Fruit fly (Drosophila melanogaster) whole organism, adult: ENCODE measurements around the gene hob.
A peak's percentile ranks its signal among the peaks of the same experiment; 100 is the strongest.

Source experiments
- CG11617 ChIP-seq: fragments of 200-800 bp; sonication (Bioruptor generic); optimal IDR thresholded peaks from 2 replicates; lab custom pipeline; 2017; ENCODE audit warnings: mild to moderate bottlenecking, missing biosample characterization, missing genetic modification reagents, missing genetic modification characterization
- CG12768 ChIP-seq: fragments of 200-800 bp; sonication (Bioruptor generic); optimal IDR thresholded peaks from 2 replicates; lab custom pipeline; 2017; ENCODE audit warnings: missing biosample characterization, missing genetic modification characterization, mild to moderate bottlenecking, moderate library complexity, missing genetic modification reagents
- CG14711 ChIP-seq: fragments of 200-800 bp; sonication (Bioruptor generic); optimal IDR thresholded peaks from 2 replicates; lab custom pipeline; 2018; ENCODE audit warnings: missing biosample characterization, mild to moderate bottlenecking, missing genetic modification characterization, moderate library complexity
- CG1620 ChIP-seq: fragments of 200-800 bp; sonication (Bioruptor generic); optimal IDR thresholded peaks from 2 replicates; lab custom pipeline; 2016; ENCODE audit warnings: missing biosample characterization, missing genetic modification characterization
- CG33017 ChIP-seq: fragments of 200-800 bp; sonication (Bioruptor generic); optimal IDR thresholded peaks from 2 replicates; lab custom pipeline; 2018; ENCODE audit warnings: missing biosample characterization, mild to moderate bottlenecking, missing genetic modification characterization, moderate library complexity
- CG5204 ChIP-seq: fragments of 200-800 bp; sonication (Bioruptor generic); optimal IDR thresholded peaks from 2 replicates; lab custom pipeline; 2016; ENCODE audit warnings: missing biosample characterization, missing genetic modification characterization
- CG7045 ChIP-seq: fragments of 200-800 bp; sonication (Bioruptor generic); optimal IDR thresholded peaks from 2 replicates; lab custom pipeline; 2017; ENCODE audit warnings: missing biosample characterization, mild to moderate bottlenecking, missing genetic modification characterization
- CG7101 ChIP-seq: fragments of 200-800 bp; sonication (Bioruptor generic); optimal IDR thresholded peaks from 2 replicates; lab custom pipeline; 2018; ENCODE audit warnings: missing biosample characterization, mild to moderate bottlenecking, missing genetic modification characterization, moderate library complexity
- Clk ChIP-seq: fragments of 200-800 bp; sonication (Bioruptor generic); optimal IDR thresholded peaks from 2 replicates; lab custom pipeline; 2017; ENCODE audit warnings: missing biosample characterization, missing genetic modification characterization
- Crg-1 ChIP-seq: fragments of 200-800 bp; sonication (Bioruptor generic); optimal IDR thresholded peaks from 2 replicates; lab custom pipeline; 2016; ENCODE audit warnings: missing biosample characterization, missing genetic modification characterization
- Hr96 ChIP-seq: fragments of 200-800 bp; sonication (Bioruptor generic); optimal IDR thresholded peaks from 2 replicates; lab custom pipeline; 2016; ENCODE audit warnings: missing biosample characterization, missing genetic modification characterization
- Mnt ChIP-seq: fragments of 200-800 bp; sonication (Bioruptor generic); optimal IDR thresholded peaks from 2 replicates; lab custom pipeline; 2016; ENCODE audit warnings: missing biosample characterization, mild to moderate bottlenecking, missing genetic modification characterization
- bab1 ChIP-seq: fragments of 200-800 bp; sonication (Bioruptor generic); optimal IDR thresholded peaks from 3 replicates; lab custom pipeline; 2019; ENCODE audit warnings: missing biosample characterization, mild to moderate bottlenecking, missing genetic modification characterization, moderate library complexity
- cic ChIP-seq: fragments of 200-800 bp; sonication (Bioruptor generic); optimal IDR thresholded peaks from 2 replicates; lab custom pipeline; 2017; ENCODE audit warnings: missing biosample characterization, mild to moderate bottlenecking, missing genetic modification characterization, moderate library complexity
- cnc ChIP-seq, 2 experiments: fragments of >200 bp; optimal IDR thresholded peaks; 2 replicates each; lab custom pipeline; 2017
- kay ChIP-seq: fragments of 200-800 bp; sonication (Bioruptor generic); peaks from one replicate; lab custom pipeline; 2016; ENCODE audit warnings: missing biosample characterization, missing genetic modification characterization, borderline replicate concordance
- ovo ChIP-seq: fragments of 200-800 bp; sonication (Bioruptor generic); optimal IDR thresholded peaks from 2 replicates; lab custom pipeline; 2016; ENCODE audit warnings: missing biosample characterization, missing genetic modification characterization
- pad ChIP-seq: fragments of 200-800 bp; sonication (Bioruptor generic); optimal IDR thresholded peaks from 3 replicates; lab custom pipeline; 2017; ENCODE audit warnings: missing biosample characterization, missing genetic modification characterization, mild to moderate bottlenecking, moderate library complexity, missing genetic modification reagents
- tj ChIP-seq: fragments of 200-800 bp; sonication (Bioruptor generic); optimal IDR thresholded peaks from 3 replicates; lab custom pipeline; 2017; ENCODE audit warnings: missing biosample characterization, mild to moderate bottlenecking, missing genetic modification characterization, moderate library complexity
- toe ChIP-seq: fragments of 200-800 bp; sonication (Bioruptor generic); optimal IDR thresholded peaks from 2 replicates; lab custom pipeline; 2016; ENCODE audit warnings: missing biosample characterization, missing genetic modification characterization

Gene hob

DNA sequence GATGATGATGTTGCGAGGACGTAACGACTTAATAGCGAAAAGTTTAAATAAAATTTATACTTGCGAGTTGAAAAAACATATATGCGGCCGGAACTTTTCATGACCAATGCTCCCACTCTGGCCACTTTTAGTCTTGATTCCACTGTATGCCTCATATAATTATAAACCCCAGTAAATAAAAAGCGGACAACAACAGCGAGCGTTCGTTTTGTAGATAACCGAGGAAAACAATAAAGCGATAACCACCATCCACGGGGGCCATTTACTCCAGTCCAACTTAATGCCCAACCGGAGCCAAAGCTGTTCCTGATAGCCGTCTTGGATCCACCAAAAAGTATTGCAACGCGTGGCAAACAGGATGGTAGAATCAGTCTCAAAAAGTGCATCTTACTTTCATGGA lies 17.6 kb upstream of the hob start:
- TF ChIP-seq kay (no peak), cic (peak; percentile 59)

DNA sequence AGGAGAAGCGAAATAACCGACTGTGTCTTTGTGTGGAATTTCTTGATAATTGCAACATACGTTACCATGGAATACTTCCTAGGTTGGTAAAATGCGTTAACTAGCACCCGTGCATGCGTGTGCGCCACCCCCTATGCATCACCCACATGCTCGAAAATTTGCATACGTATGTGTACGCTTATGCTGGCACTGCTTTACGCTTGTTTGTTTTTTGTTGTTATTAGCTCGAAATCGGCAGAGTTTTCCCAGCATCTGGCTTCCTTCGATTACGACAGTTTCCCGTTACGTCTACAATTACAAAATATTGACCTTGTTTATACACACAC lies 7.7 kb upstream of the hob start:
- TF ChIP-seq pad (GFP tag; lab: Kevin White, UChicago) (no peak), tj (GFP tag; lab: Kevin White, UChicago) (peak; percentile 32)

DNA sequence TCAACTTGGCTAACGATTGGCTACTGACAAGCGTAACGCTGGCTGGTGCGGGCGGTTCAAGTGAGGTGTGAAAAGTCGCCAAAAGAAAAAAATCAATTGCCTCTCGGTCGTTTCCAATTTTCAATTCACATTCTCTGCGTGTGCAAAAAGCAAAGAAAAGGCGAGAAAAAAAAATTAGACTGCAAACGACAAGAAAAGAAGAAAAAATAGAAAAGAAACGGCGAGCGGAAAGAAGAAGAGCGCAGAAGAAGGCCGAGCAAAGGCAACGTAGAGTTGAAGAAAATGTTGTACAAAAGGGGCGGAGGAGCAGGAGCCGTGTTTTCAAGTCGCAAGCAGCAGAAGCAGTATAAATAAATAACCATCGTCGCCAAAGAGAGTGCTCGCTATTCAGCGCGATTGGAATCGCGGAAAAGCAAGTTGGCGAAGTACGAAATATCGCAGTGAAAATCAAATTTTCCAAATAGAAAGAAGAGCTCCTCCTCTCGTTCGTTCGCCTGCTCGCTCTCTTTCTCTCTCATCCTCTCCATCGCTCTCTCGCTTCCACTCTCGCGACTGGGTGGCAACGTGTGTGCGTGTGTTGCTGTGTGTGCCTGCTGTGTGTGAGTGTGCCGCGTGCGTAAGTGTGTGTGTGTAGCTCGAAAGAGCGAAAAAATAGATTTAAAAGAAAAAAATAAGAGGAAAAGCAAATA lies 7.2 kb upstream of the hob start:
- TF ChIP-seq CG11617 (GFP tag; lab: Kevin White, UChicago), result peak; percentile 49
- no peak for TF ChIP-seq CG1620 (GFP tag; lab: Kevin White, UChicago)
- TF ChIP-seq CG7101 (tag; lab: Kevin White, UChicago), result peak; percentile 25
- no peak for TF ChIP-seq kay
- TF ChIP-seq CG33017, result peak; percentile 44
- no peak for TF ChIP-seq CG14711 (tag; lab: Kevin White, UChicago)
- TF ChIP-seq Crg-1 (GFP tag; lab: Kevin White, UChicago), result peak; percentile 13
- peak; percentile 67 for TF ChIP-seq CG12768 (GFP tag; lab: Kevin White, UChicago)
- no peak for TF ChIP-seq ovo (GFP tag; lab: Kevin White, UChicago)
- peak; percentile 72 for TF ChIP-seq Mnt (GFP tag; lab: Kevin White, UChicago)
- TF ChIP-seq tj (GFP tag; lab: Kevin White, UChicago), result no peak
- peak; percentile 72 for TF ChIP-seq cic
- TF ChIP-seq cnc (optimal IDR thresholded peaks at IDR 0.05; lab: Kevin White, UChicago), result no peak
- peak; percentile 32 for TF ChIP-seq CG7045 (GFP tag; lab: Kevin White, UChicago)
- peak; percentile 26 for TF ChIP-seq pad (GFP tag; lab: Kevin White, UChicago)
- TF ChIP-seq Clk, result no peak

DNA sequence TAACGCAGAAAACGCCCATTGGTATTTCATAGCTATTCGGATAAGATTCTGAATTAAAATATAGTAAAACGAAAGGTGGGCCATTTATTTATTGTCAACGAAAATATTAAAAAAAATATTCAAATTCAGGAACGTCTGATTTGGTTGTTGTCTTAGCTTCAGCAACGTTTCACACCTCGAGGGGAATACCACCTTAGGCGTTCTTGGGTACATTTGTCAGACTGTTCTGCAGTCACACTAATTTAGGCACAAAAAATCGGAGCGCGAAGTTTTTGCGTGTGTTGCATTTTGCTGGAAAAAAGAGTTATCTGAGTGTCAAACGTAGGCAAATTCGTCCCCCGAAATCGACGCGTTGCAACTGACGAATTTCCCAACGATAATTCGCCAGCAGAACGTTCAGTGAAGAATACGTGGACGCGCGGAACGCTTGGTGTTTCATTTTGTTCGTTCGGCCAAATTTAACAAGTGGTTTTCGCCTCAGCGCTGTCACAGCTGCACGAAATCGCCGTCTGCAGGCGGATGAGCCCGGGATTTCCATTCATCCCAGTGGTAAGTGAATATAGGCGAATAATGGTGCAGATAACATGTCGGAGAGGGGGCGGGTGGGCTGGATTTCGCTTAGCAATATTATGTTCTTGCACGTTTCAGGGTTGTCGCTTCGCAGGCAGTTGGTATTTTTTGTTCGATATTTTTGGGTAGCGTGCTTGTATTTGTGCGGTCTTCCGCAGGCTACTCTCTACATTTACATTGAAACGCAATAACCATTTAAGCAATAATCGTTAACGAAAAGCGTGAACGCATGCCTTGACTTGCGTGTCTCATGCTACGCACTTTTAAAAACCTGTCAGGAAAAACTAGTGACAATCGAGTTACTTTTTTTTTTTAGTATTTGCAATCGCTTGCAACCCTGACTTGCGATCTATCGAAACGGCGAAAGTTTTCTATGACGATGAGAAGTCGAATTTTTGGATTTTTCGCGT lies 6.3 kb upstream of the hob start, which contains the start of gene Larp4B:
Larp4B (plus strand) TSS at position 99 of the 980 bp plus-strand sequence.
- peak; percentile 24 for TF ChIP-seq pad (GFP tag; lab: Kevin White, UChicago)
- TF ChIP-seq CG11617 (GFP tag; lab: Kevin White, UChicago), result peak; percentile 10
- peak; percentile 95 for TF ChIP-seq CG14711 (tag; lab: Kevin White, UChicago)
- peak; percentile 25 for TF ChIP-seq CG7045 (GFP tag; lab: Kevin White, UChicago)
- TF ChIP-seq kay, result no peak
- no peak for TF ChIP-seq Crg-1 (GFP tag; lab: Kevin White, UChicago)
- TF ChIP-seq bab1 (GFP tag; lab: Kevin White, UChicago), result peak; percentile 39
- no peak for TF ChIP-seq CG33017
- TF ChIP-seq tj (GFP tag; lab: Kevin White, UChicago), result peak; percentile 82
- no peak for TF ChIP-seq CG5204 (GFP tag; lab: Kevin White, UChicago)
- no peak for TF ChIP-seq Hr96 (GFP tag; lab: Kevin White, UChicago)
- no peak for TF ChIP-seq Clk
- TF ChIP-seq cnc (optimal IDR thresholded peaks at IDR 0.05; lab: Kevin White, UChicago), result peak in 1 of 2 experiments; percentile 0
- peak; percentile 31 for TF ChIP-seq CG1620 (GFP tag; lab: Kevin White, UChicago)
- no peak for TF ChIP-seq CG12768 (GFP tag; lab: Kevin White, UChicago)
- peak; percentile 26 for TF ChIP-seq Mnt (GFP tag; lab: Kevin White, UChicago)
- no peak for TF ChIP-seq ovo (GFP tag; lab: Kevin White, UChicago)
- peak; percentile 1 for TF ChIP-seq CG7101 (tag; lab: Kevin White, UChicago)
- no peak for TF ChIP-seq toe (GFP tag; lab: Kevin White, UChicago)
- TF ChIP-seq cic, result no peak

DNA sequence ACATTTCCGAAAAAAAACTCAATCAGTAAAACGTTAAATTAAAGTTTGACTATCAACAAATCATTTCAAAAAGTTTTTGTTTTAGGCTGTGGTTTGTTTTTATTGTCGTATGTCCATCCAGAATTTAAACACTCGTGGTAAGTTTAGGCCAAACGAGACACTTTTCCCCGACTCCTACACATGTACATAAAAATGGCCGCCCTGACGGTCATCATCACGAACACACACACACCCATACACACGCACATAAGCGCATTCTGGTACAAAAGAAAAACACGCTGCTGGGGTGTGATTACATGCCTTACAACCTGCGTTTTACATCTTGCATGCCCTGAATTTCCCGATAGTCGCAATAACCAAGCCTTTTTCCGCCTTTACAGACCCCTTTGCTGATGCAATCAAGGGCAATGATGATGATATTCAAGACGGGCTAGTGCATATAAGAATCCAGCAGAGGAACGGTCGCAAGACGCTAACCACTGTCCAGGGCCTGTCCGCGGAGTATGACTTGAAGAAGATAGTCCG lies 4.7 kb upstream of the hob start:
- TF ChIP-seq CG11617 (GFP tag; lab: Kevin White, UChicago), result no peak

DNA sequence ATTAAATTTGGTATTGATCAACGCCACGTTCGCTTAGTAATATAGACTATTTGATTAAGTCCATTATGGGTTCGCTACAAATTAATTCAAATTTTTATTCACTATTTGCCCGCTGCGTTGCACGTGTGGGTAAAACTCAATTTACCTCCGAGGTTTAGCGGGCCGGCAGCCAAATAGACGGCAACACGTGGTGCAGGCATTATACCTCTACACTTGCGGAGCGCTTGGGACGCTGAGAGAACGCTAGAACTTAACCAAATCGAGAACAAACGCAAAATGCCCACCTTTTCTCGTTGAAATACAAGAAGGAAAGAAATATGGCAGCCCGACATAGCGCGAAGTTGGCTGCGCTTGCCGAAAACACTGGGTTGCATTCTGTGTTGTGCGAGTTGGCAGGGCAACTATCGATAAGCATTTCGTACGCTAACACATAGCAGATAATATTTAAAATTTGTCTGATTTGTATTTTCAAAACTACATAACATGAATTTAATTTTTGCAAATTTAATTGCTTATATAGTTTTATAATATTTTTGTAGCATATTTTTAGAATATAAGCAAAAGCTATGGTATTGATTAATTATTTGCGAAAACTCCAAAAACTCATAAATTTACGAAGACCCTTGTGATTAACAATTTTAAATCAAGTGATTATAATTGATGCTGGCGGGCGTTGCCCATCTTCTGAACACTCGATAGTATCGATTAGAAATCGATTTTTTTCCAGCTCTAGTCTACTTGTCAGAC lies 4.1 kb upstream of the hob start, which contains the start of the genes RpL28 and eIF1:
RpL28 (minus strand) TSS at position 318 of the 747 bp plus-strand sequence.
eIF1 (plus strand) TSS at position 699 of the 747 bp plus-strand sequence.
- TF ChIP-seq tj (GFP tag; lab: Kevin White, UChicago) (peak; percentile 84), CG1620 (GFP tag; lab: Kevin White, UChicago) (peak; percentile 98), CG12768 (GFP tag; lab: Kevin White, UChicago) (peak; percentile 94), cnc (optimal IDR thresholded peaks at IDR 0.05; lab: Kevin White, UChicago) (no peak), toe (GFP tag; lab: Kevin White, UChicago) (no peak), ovo (GFP tag; lab: Kevin White, UChicago) (peak; percentile 96), kay (no peak), Hr96 (GFP tag; lab: Kevin White, UChicago) (peak; percentile 97), CG33017 (peak; percentile 81), CG5204 (GFP tag; lab: Kevin White, UChicago) (no peak), CG14711 (tag; lab: Kevin White, UChicago) (peak; percentile 79), Crg-1 (GFP tag; lab: Kevin White, UChicago) (peak; percentile 98), Clk (peak; percentile 90), pad (GFP tag; lab: Kevin White, UChicago) (peak; percentile 87), bab1 (GFP tag; lab: Kevin White, UChicago) (peak; percentile 70), CG7101 (tag; lab: Kevin White, UChicago) (peak; percentile 96), CG7045 (GFP tag; lab: Kevin White, UChicago) (peak; percentile 93), cic (peak; percentile 57), CG11617 (GFP tag; lab: Kevin White, UChicago) (peak; percentile 98), Mnt (GFP tag; lab: Kevin White, UChicago) (peak; percentile 96)
